Worm (Caenorhabditis elegans): ENCODE data around the gene folt-1.

folt-1 gene

DNA sequence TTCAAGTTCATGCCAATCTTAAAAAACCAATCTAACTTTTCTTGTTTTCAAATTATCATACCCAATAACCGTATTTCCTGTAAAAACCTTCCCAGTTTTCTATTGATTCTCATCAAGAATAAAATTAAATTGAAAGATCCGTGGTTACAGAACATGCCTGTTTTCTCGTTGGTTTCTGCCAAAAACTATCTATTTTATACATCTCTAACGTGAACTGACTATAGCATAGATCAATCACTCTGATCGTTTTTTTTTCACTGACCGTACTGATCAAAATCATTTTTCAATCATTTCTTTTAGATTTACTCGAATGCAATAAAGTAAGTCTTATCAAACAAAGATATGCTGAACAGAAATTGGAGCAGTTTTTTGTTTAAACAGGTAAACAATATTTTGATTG lies 16.4 kb upstream of the folt-1 start, which contains the start of gene C06H2.2:
Gene C06H2.2 (plus strand): TSS at position 301 of the 400 bp plus-strand sequence.
- TF ChIP-seq Y67H2A.10 (GFP tag; conservative IDR thresholded peaks at IDR 0.05) (no peak), repo-1 (tag; optimal IDR thresholded peaks at IDR 0.05) (no peak), nhr-90 (tag; optimal IDR thresholded peaks at IDR 0.05) (no peak), K12H6.12 (tag; optimal IDR thresholded peaks at IDR 0.05) (no peak), Y79H2A.3 (GFP tag; conservative IDR thresholded peaks at IDR 0.05) (no peak), nfya-1 (tag; optimal IDR thresholded peaks at IDR 0.05; ENCODE audit: borderline replicate concordance, insufficient read depth) (no peak), let-607 (tag; optimal IDR thresholded peaks at IDR 0.05) (no peak), B0336.3 (GFP tag; IDR thresholded peaks at IDR 0.05) (no peak), lin-54 (GFP tag; optimal IDR thresholded peaks at IDR 0.05) (no peak)

ce11 chrV:11127197-11127596 lies 14.1 kb upstream of the folt-1 start, which contains the start of gene jmjd-5:
jmjd-5 (plus strand) TSS chrV:11127497.
- no peak for TF ChIP-seq madf-3 (GFP tag; IDR thresholded peaks at IDR 0.05)
- no peak for TF ChIP-seq lsl-1 (GFP tag; optimal IDR thresholded peaks at IDR 0.05)
- TF ChIP-seq ztf-18 (tag; optimal IDR thresholded peaks at IDR 0.05) = no peak
- no peak for TF ChIP-seq ztf-26 (tag; optimal IDR thresholded peaks at IDR 0.05)
- no peak for TF ChIP-seq nfya-1 (tag; optimal IDR thresholded peaks at IDR 0.05; ENCODE audit: borderline replicate concordance, insufficient read depth)
- no peak for TF ChIP-seq tbx-9 (tag; optimal IDR thresholded peaks at IDR 0.05; ENCODE audit: borderline replicate concordance)
- no peak for TF ChIP-seq ceh-100 (GFP tag; IDR thresholded peaks at IDR 0.05)
- no peak for TF ChIP-seq F39B2.1 (GFP tag; IDR thresholded peaks at IDR 0.05)
- no peak for TF ChIP-seq ceh-40 (GFP tag; IDR thresholded peaks at IDR 0.05)
- no peak for TF ChIP-seq lin-40 (tag; optimal IDR thresholded peaks at IDR 0.05)
- TF ChIP-seq bed-2 (GFP tag; IDR thresholded peaks at IDR 0.05) = no peak
- TF ChIP-seq rcor-1 (GFP tag; IDR thresholded peaks at IDR 0.05) = no peak
- no peak for TF ChIP-seq lin-35 (GFP tag; optimal IDR thresholded peaks at IDR 0.05)
- no peak for TF ChIP-seq gei-17 (GFP tag; optimal IDR thresholded peaks at IDR 0.05)
- no peak for TF ChIP-seq ekl-4 (GFP tag; IDR thresholded peaks at IDR 0.05)
- TF ChIP-seq egrh-3 (GFP tag; IDR thresholded peaks at IDR 0.05) = no peak
- no peak for TF ChIP-seq madf-10 (tag; optimal IDR thresholded peaks at IDR 0.05)
- no peak for TF ChIP-seq dpff-1 (tag; optimal IDR thresholded peaks at IDR 0.05)

DNA sequence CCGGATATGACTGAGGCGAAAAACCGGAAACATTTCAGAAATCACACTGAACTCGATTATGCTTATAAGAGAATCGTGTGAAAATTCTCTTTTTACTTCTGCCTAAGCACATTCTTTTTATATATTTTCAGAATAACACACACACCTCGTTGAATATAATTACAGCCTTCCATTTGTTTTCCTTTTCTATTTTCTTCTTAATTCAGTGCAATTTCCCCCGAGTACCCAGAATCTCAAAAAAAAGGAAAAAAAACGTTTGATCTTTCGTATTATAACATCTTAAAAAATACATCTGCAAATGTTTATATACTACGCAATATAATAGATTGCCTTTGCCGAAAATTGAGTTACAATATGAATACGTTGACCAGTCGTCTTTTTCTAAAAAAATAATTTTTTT lies 9.5 kb upstream of the folt-1 start:
- no peak for TF ChIP-seq B0019.2 (GFP tag; conservative IDR thresholded peaks at IDR 0.05)
- no peak for TF ChIP-seq mcd-1 (GFP tag; IDR thresholded peaks at IDR 0.05)
- TF ChIP-seq lin-40 (tag; optimal IDR thresholded peaks at IDR 0.05) = no peak
- TF ChIP-seq nhr-120 (GFP tag; IDR thresholded peaks at IDR 0.05) = no peak
- no peak for TF ChIP-seq dpff-1 (tag; optimal IDR thresholded peaks at IDR 0.05)
- TF ChIP-seq C06A6.2 (GFP tag; conservative IDR thresholded peaks at IDR 0.05) = no peak
- no peak for TF ChIP-seq hlh-12 (tag; optimal IDR thresholded peaks at IDR 0.05)
- TF ChIP-seq sptf-2 (GFP tag; optimal IDR thresholded peaks at IDR 0.05) = no peak
- no peak for TF ChIP-seq C17E4.6 (GFP tag; IDR thresholded peaks at IDR 0.05)
- no peak for TF ChIP-seq F39B2.1 (GFP tag; IDR thresholded peaks at IDR 0.05)
- no peak for TF ChIP-seq F57A8.1 (GFP tag; optimal IDR thresholded peaks at IDR 0.05)
- TF ChIP-seq nhr-179 (tag; optimal IDR thresholded peaks at IDR 0.05) = no peak
- no peak for TF ChIP-seq die-1 (tag; optimal IDR thresholded peaks at IDR 0.05)
- no peak for TF ChIP-seq dpl-1 (GFP tag; optimal IDR thresholded peaks at IDR 0.05)
- TF ChIP-seq F10E7.11 (tag; optimal IDR thresholded peaks at IDR 0.05) = no peak
